Worm (Caenorhabditis elegans) whole organism, young adult: Measurements from ENCODE around the gene W03F8.4.

Experiments used
- B0019.2 ChIP-seq: fragments of 200-800 bp; sonication (Bioruptor generic); conservative IDR thresholded peaks from 2 replicates; pipeline ENCODE4 v1.3.6; 2022; ENCODE audit warnings: missing genetic modification reagents, missing genetic modification characterization, missing compliant biosample characterization
- B0261.1 ChIP-seq: sonication (generic microtip); optimal IDR thresholded peaks from 2 replicates; lab custom pipeline; 2016; ENCODE audit warnings: mild to moderate bottlenecking, missing genetic modification characterization, moderate library complexity, missing compliant biosample characterization
- F10E7.11 ChIP-seq: sonication (generic microtip); optimal IDR thresholded peaks from 2 replicates; lab custom pipeline; 2017; ENCODE audit warnings: mild to moderate bottlenecking, missing genetic modification characterization, moderate library complexity, missing compliant biosample characterization
- F33H1.4 ChIP-seq: fragments of 200-800 bp; sonication (Bioruptor generic); IDR thresholded peaks from 2 replicates; pipeline ENCODE4 v1.3.6; 2022; ENCODE audit warnings: missing genetic modification reagents, missing genetic modification characterization, missing compliant biosample characterization
- F37B4.10 ChIP-seq: fragments of 200-800 bp; sonication (Bioruptor generic); IDR thresholded peaks from 2 replicates; pipeline ENCODE4 v1.3.6; 2022; ENCODE audit warnings: missing genetic modification characterization, missing compliant biosample characterization
- F39B2.1 ChIP-seq: fragments of 200-800 bp; sonication (Bioruptor generic); IDR thresholded peaks from 2 replicates; pipeline ENCODE4 v1.3.6; 2022; ENCODE audit warnings: missing genetic modification reagents, missing genetic modification characterization, missing compliant biosample characterization
- F49E8.2 ChIP-seq: sonication (generic microtip); optimal IDR thresholded peaks from 3 replicates; lab custom pipeline; 2017; ENCODE audit warnings: missing genetic modification characterization, mild to moderate bottlenecking, missing compliant biosample characterization, antibody characterized with exemption, moderate library complexity; ENCODE audit not compliant: insufficient read depth
- K11D2.4 ChIP-seq: fragments of 200-800 bp; sonication (Bioruptor generic); IDR thresholded peaks from 2 replicates; pipeline ENCODE4 v1.3.6; 2022; ENCODE audit warnings: missing genetic modification reagents, missing genetic modification characterization, missing compliant biosample characterization
- athp-1 ChIP-seq: sonication (generic microtip); optimal IDR thresholded peaks from 2 replicates; lab custom pipeline; 2017; ENCODE audit warnings: mild to moderate bottlenecking, missing genetic modification characterization, missing compliant biosample characterization
- attf-6 ChIP-seq: fragments of 200-800 bp; sonication (Bioruptor generic); IDR thresholded peaks from 2 replicates; pipeline ENCODE4 v1.3.6; 2022; ENCODE audit warnings: missing genetic modification reagents, missing genetic modification characterization, missing compliant biosample characterization
- cebp-1 ChIP-seq, 2 experiments: fragments of 200-800 bp in 1 of 2; sonication (Bioruptor generic) in 1 of 2; sonication (generic microtip) in 1 of 2; IDR thresholded peaks in 1 of 2; optimal IDR thresholded peaks in 1 of 2; 2 replicates each; pipeline versions ENCODE4 v1.3.6 to Lab custom; 2017 to 2022; ENCODE audit warnings: missing compliant biosample characterization in 2 of 2, missing genetic modification characterization in 2 of 2, mild to moderate bottlenecking in 1 of 2, missing genetic modification reagents in 1 of 2, moderate library complexity in 1 of 2
- ceh-40 ChIP-seq: fragments of 200-800 bp; sonication (Bioruptor generic); IDR thresholded peaks from 2 replicates; pipeline ENCODE4 v1.3.6; 2022; ENCODE audit warnings: missing genetic modification characterization, missing compliant biosample characterization
- ceh-58 ChIP-seq: fragments of 200-800 bp; sonication (Bioruptor generic); IDR thresholded peaks from 2 replicates; pipeline ENCODE4 v1.3.6; 2022; ENCODE audit warnings: missing genetic modification characterization, missing compliant biosample characterization
- chd-7 ChIP-seq: sonication (generic microtip); optimal IDR thresholded peaks from 2 replicates; lab custom pipeline; 2016; ENCODE audit warnings: mild to moderate bottlenecking, missing genetic modification characterization, moderate library complexity, missing compliant biosample characterization
- dox-1 ChIP-seq: fragments of 200-800 bp; sonication (Bioruptor generic); IDR thresholded peaks from 2 replicates; pipeline ENCODE4 v1.3.6; 2022; ENCODE audit warnings: missing genetic modification reagents, missing genetic modification characterization, missing compliant biosample characterization
- dpff-1 ChIP-seq: sonication (generic microtip); optimal IDR thresholded peaks from 2 replicates; lab custom pipeline; 2017; ENCODE audit warnings: mild to moderate bottlenecking, missing genetic modification characterization, missing compliant biosample characterization
- efl-1 ChIP-seq: fragments of 150-350 bp; optimal IDR thresholded peaks from 2 replicates; lab custom pipeline; 2014; ENCODE audit warnings: missing biosample characterization, missing genetic modification reagents, missing genetic modification characterization
- egl-18 ChIP-seq: fragments of 200-800 bp; sonication (Bioruptor generic); IDR thresholded peaks from 2 replicates; pipeline ENCODE4 v1.3.6; 2022; ENCODE audit warnings: missing genetic modification reagents, missing genetic modification characterization, missing compliant biosample characterization
- fkh-3 ChIP-seq: sonication (generic microtip); optimal IDR thresholded peaks from 2 replicates; lab custom pipeline; 2016; ENCODE audit warnings: mild to moderate bottlenecking, missing genetic modification characterization, missing compliant biosample characterization
- gei-17 ChIP-seq: fragments of 200-800 bp; sonication (Bioruptor generic); optimal IDR thresholded peaks from 2 replicates; lab custom pipeline; 2018; ENCODE audit warnings: mild to moderate bottlenecking, missing genetic modification characterization, missing compliant biosample characterization
- him-1 ChIP-seq: sonication (generic microtip); optimal IDR thresholded peaks from 2 replicates; lab custom pipeline; 2016; ENCODE audit warnings: missing genotype, missing genetic modification reagents, missing genetic modification characterization, missing compliant biosample characterization
- hlh-12 ChIP-seq: sonication (generic microtip); optimal IDR thresholded peaks from 2 replicates; lab custom pipeline; 2016; ENCODE audit warnings: missing genetic modification characterization, missing compliant biosample characterization
- hsf-1 ChIP-seq: fragments of 200-800 bp; sonication (Bioruptor generic); IDR thresholded peaks from 2 replicates; pipeline ENCODE4 v1.3.6; 2022; ENCODE audit warnings: missing genetic modification reagents, missing genetic modification characterization, missing compliant biosample characterization
- lag-1 ChIP-seq: fragments of 200-800 bp; sonication (Bioruptor generic); IDR thresholded peaks from 2 replicates; pipeline ENCODE4 v1.3.6; 2022; ENCODE audit warnings: missing genetic modification reagents, missing genetic modification characterization, missing compliant biosample characterization
- let-526 ChIP-seq: fragments of 200-800 bp; sonication (Bioruptor generic); IDR thresholded peaks from 2 replicates; pipeline ENCODE4 v1.3.6; 2022; ENCODE audit warnings: missing genetic modification reagents, missing genetic modification characterization, missing compliant biosample characterization
- lin-40 ChIP-seq: sonication (generic microtip); optimal IDR thresholded peaks from 2 replicates; lab custom pipeline; 2016; ENCODE audit warnings: missing genetic modification characterization, mild to moderate bottlenecking, missing compliant biosample characterization, missing genotype, missing genetic modification reagents
- lir-1 ChIP-seq: fragments of 200-800 bp; sonication (Bioruptor generic); conservative IDR thresholded peaks from 2 replicates; pipeline ENCODE4 v1.3.6; 2022; ENCODE audit warnings: missing genetic modification reagents, missing genetic modification characterization, missing compliant biosample characterization
- lsl-1 ChIP-seq: fragments of 200-800 bp; sonication (Bioruptor generic); optimal IDR thresholded peaks from 2 replicates; lab custom pipeline; 2018; ENCODE audit warnings: mild to moderate bottlenecking, missing genetic modification characterization, moderate library complexity, missing compliant biosample characterization
- madf-6 ChIP-seq: fragments of 200-800 bp; sonication (Bioruptor generic); IDR thresholded peaks from 2 replicates; pipeline ENCODE4 v1.3.6; 2022; ENCODE audit warnings: missing genetic modification reagents, missing genetic modification characterization, missing compliant biosample characterization
- madf-8 ChIP-seq: fragments of 200-800 bp; sonication (Bioruptor generic); conservative IDR thresholded peaks from 2 replicates; pipeline ENCODE4 v1.3.6; 2022; ENCODE audit warnings: missing genetic modification reagents, missing genetic modification characterization, missing compliant biosample characterization
- pbrm-1 ChIP-seq: fragments of 200-800 bp; sonication (Bioruptor generic); IDR thresholded peaks from 2 replicates; pipeline ENCODE4 v1.3.6; 2022; ENCODE audit warnings: missing genetic modification reagents, missing genetic modification characterization, missing compliant biosample characterization
- rcor-1 ChIP-seq: fragments of 200-800 bp; sonication (Bioruptor generic); IDR thresholded peaks from 2 replicates; pipeline ENCODE4 v1.3.6; 2022; ENCODE audit warnings: missing genetic modification reagents, missing genetic modification characterization, missing compliant biosample characterization
- sdz-38 ChIP-seq: sonication (generic microtip); optimal IDR thresholded peaks from 2 replicates; lab custom pipeline; 2016; ENCODE audit warnings: missing genotype, missing genetic modification characterization, missing compliant biosample characterization
- snpc-1.1 ChIP-seq: sonication (generic microtip); optimal IDR thresholded peaks from 2 replicates; lab custom pipeline; 2017; ENCODE audit warnings: missing genetic modification characterization, mild to moderate bottlenecking, missing compliant biosample characterization, antibody characterized with exemption, moderate library complexity, missing genotype, missing genetic modification reagents; ENCODE audit not compliant: insufficient read depth
- snpc-3.4 ChIP-seq: sonication (generic microtip); optimal IDR thresholded peaks from 2 replicates; lab custom pipeline; 2017; ENCODE audit warnings: missing genetic modification characterization, mild to moderate bottlenecking, missing compliant biosample characterization, antibody characterized with exemption, moderate library complexity, missing genotype, missing genetic modification reagents
- tbp1 ChIP-seq: fragments of 200-800 bp; sonication (Bioruptor generic); optimal IDR thresholded peaks from 2 replicates; lab custom pipeline; 2018; ENCODE audit warnings: mild to moderate bottlenecking, missing genetic modification characterization, missing compliant biosample characterization
- tlf-1 ChIP-seq: fragments of 200-800 bp; sonication (Bioruptor generic); optimal IDR thresholded peaks from 2 replicates; lab custom pipeline; 2018; ENCODE audit warnings: mild to moderate bottlenecking, missing genetic modification characterization, missing compliant biosample characterization
- zim-3 ChIP-seq: sonication (generic microtip); optimal IDR thresholded peaks from 2 replicates; lab custom pipeline; 2017; ENCODE audit warnings: mild to moderate bottlenecking, missing genetic modification characterization, moderate library complexity, missing compliant biosample characterization
- ztf-25 ChIP-seq: fragments of 200-800 bp; sonication (Bioruptor generic); IDR thresholded peaks from 2 replicates; pipeline ENCODE4 v1.3.6; 2022; ENCODE audit warnings: missing genetic modification reagents, missing genetic modification characterization, missing compliant biosample characterization

The W03F8.4 gene

ce11 chrIV:5188051-5188450, 4.1 kb downstream of the W03F8.4 start (continued):
- TF ChIP-seq cebp-1 (GFP tag; IDR thresholded peaks at IDR 0.05; lab: Robert Waterston, UW): no peak
- no peak for TF ChIP-seq cebp-1 (tag; optimal IDR thresholded peaks at IDR 0.05; lab: Kevin White, UChicago)
- no peak for TF ChIP-seq snpc-1.1
- no peak for TF ChIP-seq ztf-25 (GFP tag; lab: Robert Waterston, UW)
- peak; percentile 16 for TF ChIP-seq tbp1
- TF ChIP-seq him-1 (tag; lab: Kevin White, UChicago): no peak
- no peak for TF ChIP-seq F37B4.10 (GFP tag; lab: Robert Waterston, UW)
- TF ChIP-seq lin-40: no peak

ce11 chrIV:5195531-5195930, 11.6 kb downstream of the W03F8.4 start, which contains the start of gene gpa-18:
gpa-18 (minus strand) TSS chrIV:5195631.
- TF ChIP-seq fkh-3 (no peak), zim-3 (no peak), let-526 (no peak), F33H1.4 (no peak), F37B4.10 (GFP tag; lab: Robert Waterston, UW) (no peak), sdz-38 (tag; lab: Kevin White, UChicago) (no peak), efl-1 (GFP tag; lab: Kevin White, UChicago) (no peak), hsf-1 (GFP tag; lab: Robert Waterston, UW) (no peak), attf-6 (no peak), ceh-58 (GFP tag; lab: Robert Waterston, UW) (no peak), gei-17 (no peak), tlf-1 (GFP tag; lab: Kevin White, UChicago) (no peak), chd-7 (no peak), snpc-3.4 (tag; lab: Kevin White, UChicago) (no peak)

ce11 chrIV:5200813-5201212, 16.9 kb downstream of the W03F8.4 start:
- TF ChIP-seq egl-18 (GFP tag; lab: Robert Waterston, UW) (no peak), lir-1 (GFP tag; lab: Robert Waterston, UW) (no peak), F49E8.2 (tag; lab: Kevin White, UChicago) (no peak), athp-1 (tag; lab: Kevin White, UChicago) (no peak), rcor-1 (GFP tag; lab: Robert Waterston, UW) (no peak), dox-1 (GFP tag; lab: Robert Waterston, UW) (no peak), F37B4.10 (GFP tag; lab: Robert Waterston, UW) (no peak), pbrm-1 (no peak), madf-8 (GFP tag; lab: Robert Waterston, UW) (no peak), hlh-12 (tag; lab: Kevin White, UChicago) (no peak), B0019.2 (GFP tag; lab: Robert Waterston, UW) (no peak), ceh-40 (no peak), B0261.1 (no peak), madf-6 (GFP tag; lab: Robert Waterston, UW) (no peak), F10E7.11 (tag; lab: Kevin White, UChicago) (no peak), K11D2.4 (GFP tag; lab: Robert Waterston, UW) (no peak), dpff-1 (tag; lab: Kevin White, UChicago) (no peak), lsl-1 (no peak), F39B2.1 (GFP tag; lab: Robert Waterston, UW) (no peak), lag-1 (GFP tag; lab: Robert Waterston, UW) (no peak)
